Worm (Caenorhabditis elegans): ENCODE data around the gene vab-7.

DNA sequence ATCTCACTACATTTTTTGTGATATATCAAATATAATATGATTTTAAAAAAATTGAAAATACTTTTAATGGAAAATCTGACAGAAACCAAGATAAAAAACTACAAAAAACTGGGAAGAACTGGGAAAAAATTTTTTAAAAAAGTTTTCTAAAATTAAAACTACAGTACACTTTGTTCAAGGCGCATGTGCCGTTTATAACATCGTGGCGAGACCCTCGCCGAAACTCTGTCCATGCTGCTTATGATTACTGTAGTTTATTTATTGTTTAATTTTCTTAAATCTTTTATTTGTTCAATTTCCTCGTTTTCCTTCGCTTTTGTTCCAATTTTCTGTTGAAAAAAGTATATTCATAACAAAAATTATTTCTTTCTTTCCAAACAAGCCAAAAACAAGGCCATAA is 38.7 kb upstream of the vab-7 start, which contains the start of gene athp-1:
- peak in 1 of 2 experiments; percentile 52 for TF ChIP-seq lsy-2 (tag; optimal IDR thresholded peaks at IDR 0.05)
- TF ChIP-seq fos-1 (tag; optimal IDR thresholded peaks at IDR 0.05): no peak
- no peak for TF ChIP-seq dmd-8 (GFP tag; IDR thresholded peaks at IDR 0.05)
- no peak for TF ChIP-seq zag-1 (tag; optimal IDR thresholded peaks at IDR 0.05)
- no peak for TF ChIP-seq saeg-2 (GFP tag; IDR thresholded peaks at IDR 0.05)
- peak; percentile 46 for TF ChIP-seq lin-38 (GFP tag; IDR thresholded peaks at IDR 0.05)
- no peak for TF ChIP-seq tra-1 (GFP tag; IDR thresholded peaks at IDR 0.05)
- TF ChIP-seq snpc-4 (tag; optimal IDR thresholded peaks at IDR 0.05): no peak
- no peak for TF ChIP-seq pqm-1 (tag; optimal IDR thresholded peaks at IDR 0.05)
- no peak for TF ChIP-seq pha-4 (GFP tag; IDR thresholded peaks at IDR 0.05)
- TF ChIP-seq pha-4 (tag; optimal IDR thresholded peaks at IDR 0.05): no peak
